Fruit fly (Drosophila melanogaster) whole organism, prepupa: ENCODE results near the gene Nep1.
A peak's percentile ranks its signal among the peaks of the same experiment; 100 is the strongest.

Experiments
- Blimp-1 ChIP-seq: fragments of 200-800 bp; sonication (Bioruptor generic); optimal IDR thresholded peaks from 3 replicates; lab custom pipeline; 2017; ENCODE audit warnings: missing biosample characterization, missing genetic modification characterization, mild to moderate bottlenecking, moderate library complexity, missing genetic modification reagents
- CG10631 ChIP-seq: fragments of 200-800 bp; sonication (Bioruptor generic); optimal IDR thresholded peaks from 2 replicates; lab custom pipeline; 2016; ENCODE audit warnings: missing biosample characterization, missing genetic modification characterization
- CG10669 ChIP-seq: fragments of 200-800 bp; sonication (Bioruptor generic); optimal IDR thresholded peaks from 3 replicates; lab custom pipeline; 2018; ENCODE audit warnings: missing biosample characterization, mild to moderate bottlenecking, missing genetic modification characterization, moderate library complexity
- CG11294 ChIP-seq: fragments of 200-800 bp; sonication (Bioruptor generic); IDR thresholded peaks from 2 replicates; pipeline ENCODE4 v1.3.6; 2022; ENCODE audit warnings: missing biosample characterization, missing genetic modification characterization
- CG11762 ChIP-seq: fragments of 200-800 bp; sonication (Bioruptor generic); optimal IDR thresholded peaks from 3 replicates; lab custom pipeline; 2016; ENCODE audit warnings: missing biosample characterization, missing genetic modification characterization; ENCODE audit not compliant: insufficient read depth
- CG11902 ChIP-seq: fragments of 200-800 bp; sonication (Bioruptor generic); optimal IDR thresholded peaks from 3 replicates; lab custom pipeline; 2016; ENCODE audit warnings: missing biosample characterization, missing genetic modification characterization
- CG15336 ChIP-seq: fragments of 200-800 bp; sonication (Bioruptor generic); IDR thresholded peaks from 2 replicates; pipeline ENCODE4 v1.3.6; 2022; ENCODE audit warnings: missing biosample characterization, missing genetic modification characterization
- CG1621 ChIP-seq: fragments of 200-800 bp; sonication (Bioruptor generic); optimal IDR thresholded peaks from 3 replicates; lab custom pipeline; 2018; ENCODE audit warnings: missing biosample characterization, mild to moderate bottlenecking, missing genetic modification characterization
- CG3032 ChIP-seq: fragments of 200-800 bp; optimal IDR thresholded peaks from 2 replicates; lab custom pipeline; 2019; ENCODE audit warnings: missing biosample characterization, mild to moderate bottlenecking, missing genetic modification characterization, moderate library complexity
- CG31627 ChIP-seq: fragments of 200-800 bp; sonication (Bioruptor generic); optimal IDR thresholded peaks from 3 replicates; lab custom pipeline; 2016; ENCODE audit warnings: missing biosample characterization, missing genetic modification characterization
- CG32006 ChIP-seq: fragments of 200-800 bp; sonication (Bioruptor generic); optimal IDR thresholded peaks from 3 replicates; lab custom pipeline; 2017; ENCODE audit warnings: missing biosample characterization, mild to moderate bottlenecking, missing genetic modification characterization
- CG34406 ChIP-seq: fragments of 200-800 bp; sonication (Bioruptor generic); optimal IDR thresholded peaks from 3 replicates; lab custom pipeline; 2016; ENCODE audit warnings: missing biosample characterization, missing genetic modification characterization
- CG3919 ChIP-seq: fragments of 200-800 bp; sonication (Bioruptor generic); optimal IDR thresholded peaks from 3 replicates; lab custom pipeline; 2016; ENCODE audit warnings: missing biosample characterization, missing genetic modification characterization
- CG4318 ChIP-seq: fragments of 200-800 bp; sonication (Bioruptor generic); optimal IDR thresholded peaks from 3 replicates; lab custom pipeline; 2017; ENCODE audit warnings: missing biosample characterization, mild to moderate bottlenecking, missing genetic modification characterization
- CG6163 ChIP-seq: fragments of 200-800 bp; sonication (Bioruptor generic); IDR thresholded peaks from 3 replicates; pipeline ENCODE4 v1.3.6; 2022; ENCODE audit warnings: missing biosample characterization, missing genetic modification characterization
- CG6276 ChIP-seq: fragments of 200-800 bp; sonication (Bioruptor generic); optimal IDR thresholded peaks from 2 replicates; lab custom pipeline; 2017; ENCODE audit warnings: missing biosample characterization, mild to moderate bottlenecking, missing genetic modification characterization
- CG6792 ChIP-seq: fragments of 200-800 bp; sonication (Bioruptor generic); optimal IDR thresholded peaks from 3 replicates; lab custom pipeline; 2016; ENCODE audit warnings: missing biosample characterization, missing genetic modification characterization
- CG6808 ChIP-seq: fragments of 200-800 bp; sonication (Bioruptor generic); optimal IDR thresholded peaks from 3 replicates; lab custom pipeline; 2017; ENCODE audit warnings: missing biosample characterization, missing genetic modification characterization, mild to moderate bottlenecking, moderate library complexity, missing genetic modification reagents
- CG6854 ChIP-seq: fragments of 200-800 bp; sonication (Bioruptor generic); optimal IDR thresholded peaks from 2 replicates; lab custom pipeline; 2017; ENCODE audit warnings: missing biosample characterization, mild to moderate bottlenecking, missing genetic modification characterization
- CG7368 ChIP-seq: fragments of 200-800 bp; sonication (Bioruptor generic); optimal IDR thresholded peaks from 3 replicates; lab custom pipeline; 2016; ENCODE audit warnings: missing biosample characterization, missing genetic modification characterization
- CG8319 ChIP-seq: fragments of 200-800 bp; sonication (Bioruptor generic); optimal IDR thresholded peaks from 3 replicates; lab custom pipeline; 2016; ENCODE audit warnings: missing biosample characterization, missing genetic modification characterization
- Eip75B ChIP-seq: fragments of 200-800 bp; sonication (Bioruptor generic); optimal IDR thresholded peaks from 3 replicates; lab custom pipeline; 2016; ENCODE audit warnings: missing biosample characterization, missing genetic modification characterization
- Eip78C ChIP-seq: fragments of 200-800 bp; sonication (Bioruptor generic); peaks from one replicate; lab custom pipeline; 2016; ENCODE audit warnings: missing biosample characterization, missing genetic modification characterization
- Eip93F ChIP-seq: fragments of 200-800 bp; sonication (Bioruptor generic); optimal IDR thresholded peaks from 2 replicates; lab custom pipeline; 2016; ENCODE audit warnings: missing biosample characterization, mild to moderate bottlenecking, missing genetic modification characterization
- Ets21C ChIP-seq: fragments of 200-800 bp; sonication (Bioruptor generic); optimal IDR thresholded peaks from 3 replicates; lab custom pipeline; 2016; ENCODE audit warnings: missing biosample characterization, missing genetic modification characterization
- Ets96B ChIP-seq: fragments of 200-800 bp; optimal IDR thresholded peaks from 2 replicates; lab custom pipeline; 2019; ENCODE audit warnings: missing biosample characterization, mild to moderate bottlenecking, missing genetic modification characterization, moderate library complexity
- Hr38 ChIP-seq: sonication (Bioruptor generic); optimal IDR thresholded peaks from 2 replicates; lab custom pipeline; 2016; ENCODE audit warnings: missing biosample characterization, missing genetic modification characterization
- Hr39 ChIP-seq: fragments of 200-800 bp; sonication (Bioruptor generic); optimal IDR thresholded peaks from 2 replicates; lab custom pipeline; 2016; ENCODE audit warnings: missing biosample characterization, missing genetic modification characterization
- Hr4 ChIP-seq: fragments of 200-800 bp; sonication (Bioruptor generic); optimal IDR thresholded peaks from 3 replicates; lab custom pipeline; 2016; ENCODE audit warnings: missing biosample characterization, missing genetic modification characterization
- Lpt ChIP-seq: fragments of 200-800 bp; sonication (Bioruptor generic); optimal IDR thresholded peaks from 3 replicates; lab custom pipeline; 2016; ENCODE audit warnings: missing biosample characterization, missing genetic modification characterization
- Met ChIP-seq: fragments of 200-800 bp; sonication (Bioruptor generic); optimal IDR thresholded peaks from 3 replicates; lab custom pipeline; 2016; ENCODE audit warnings: missing biosample characterization, missing genetic modification characterization
- OdsH ChIP-seq: fragments of 200-800 bp; sonication (Bioruptor generic); optimal IDR thresholded peaks from 3 replicates; lab custom pipeline; 2016; ENCODE audit warnings: missing biosample characterization, missing genetic modification characterization
- Sox102F ChIP-seq: fragments of 200-800 bp; sonication (Bioruptor generic); optimal IDR thresholded peaks from 2 replicates; lab custom pipeline; 2016; ENCODE audit warnings: missing biosample characterization, mild to moderate bottlenecking, missing genetic modification characterization
- Sox14 ChIP-seq: fragments of 200-800 bp; sonication (Bioruptor generic); optimal IDR thresholded peaks from 3 replicates; lab custom pipeline; 2016; ENCODE audit warnings: missing biosample characterization, missing genetic modification characterization
- Sox15 ChIP-seq: fragments of 200-800 bp; sonication (Bioruptor generic); optimal IDR thresholded peaks from 3 replicates; lab custom pipeline; 2016; ENCODE audit warnings: missing biosample characterization, missing genetic modification characterization
- achi ChIP-seq: fragments of 200-800 bp; sonication (Bioruptor generic); optimal IDR thresholded peaks from 3 replicates; lab custom pipeline; 2016; ENCODE audit warnings: missing biosample characterization, missing genetic modification characterization
- acj6 ChIP-seq: fragments of 200-800 bp; sonication (Bioruptor generic); optimal IDR thresholded peaks from 3 replicates; lab custom pipeline; 2016; ENCODE audit warnings: missing biosample characterization, missing genetic modification characterization
- dac ChIP-seq: fragments of 200-800 bp; sonication (Bioruptor generic); optimal IDR thresholded peaks from 2 replicates; lab custom pipeline; 2017; ENCODE audit warnings: missing biosample characterization, mild to moderate bottlenecking, missing genetic modification characterization
- dsx ChIP-seq: fragments of 200-800 bp; optimal IDR thresholded peaks from 3 replicates; lab custom pipeline; 2019; ENCODE audit warnings: missing biosample characterization, mild to moderate bottlenecking, missing genetic modification characterization, moderate library complexity; ENCODE audit not compliant: poor library complexity, severe bottlenecking
- eg ChIP-seq: fragments of 200-800 bp; sonication (Bioruptor generic); IDR thresholded peaks from 3 replicates; pipeline ENCODE4 v1.3.6; 2022; ENCODE audit warnings: missing biosample characterization, missing genetic modification characterization
- esn ChIP-seq: fragments of 200-800 bp; sonication (Bioruptor generic); optimal IDR thresholded peaks from 2 replicates; lab custom pipeline; 2016; ENCODE audit warnings: missing biosample characterization, mild to moderate bottlenecking, missing genetic modification characterization, moderate library complexity
- fd59A ChIP-seq: fragments of 200-800 bp; sonication (Bioruptor generic); optimal IDR thresholded peaks from 2 replicates; lab custom pipeline; 2017; ENCODE audit warnings: missing biosample characterization, mild to moderate bottlenecking, missing genetic modification characterization, missing genetic modification reagents
- fd85E ChIP-seq: fragments of 200-800 bp; sonication (Bioruptor generic); optimal IDR thresholded peaks from 3 replicates; lab custom pipeline; 2016; ENCODE audit warnings: missing biosample characterization, missing genetic modification characterization
- fkh ChIP-seq: fragments of 200-800 bp; sonication (Bioruptor generic); optimal IDR thresholded peaks from 3 replicates; lab custom pipeline; 2017; ENCODE audit warnings: missing biosample characterization, mild to moderate bottlenecking, missing genetic modification characterization, moderate library complexity
- net ChIP-seq: fragments of 200-800 bp; sonication (Bioruptor generic); optimal IDR thresholded peaks from 3 replicates; lab custom pipeline; 2016; ENCODE audit warnings: missing biosample characterization, missing genetic modification characterization
- pdm3 ChIP-seq: fragments of 200-800 bp; sonication (Bioruptor generic); optimal IDR thresholded peaks from 3 replicates; lab custom pipeline; 2016; ENCODE audit warnings: missing biosample characterization, missing genetic modification characterization
- salr ChIP-seq, 2 experiments: fragments of 200-800 bp; sonication (Bioruptor generic); optimal IDR thresholded peaks; 3 replicates each; lab custom pipeline; 2016 to 2018; ENCODE audit warnings: missing biosample characterization in 2 of 2, missing genetic modification characterization in 2 of 2, mild to moderate bottlenecking in 1 of 2
- spab ChIP-seq: fragments of 200-800 bp; sonication (Bioruptor generic); optimal IDR thresholded peaks from 2 replicates; lab custom pipeline; 2017; ENCODE audit warnings: missing biosample characterization, mild to moderate bottlenecking, missing genetic modification characterization, missing genetic modification reagents
- ss ChIP-seq, 2 experiments: fragments of 200-800 bp; sonication (Bioruptor generic); optimal IDR thresholded peaks; 2 replicates in 1 of 2; 3 replicates in 1 of 2; lab custom pipeline; 2017 to 2018; ENCODE audit warnings: mild to moderate bottlenecking in 2 of 2, missing biosample characterization in 2 of 2, missing genetic modification characterization in 2 of 2, moderate library complexity in 1 of 2
- topi ChIP-seq: fragments of 200-800 bp; sonication (Bioruptor generic); optimal IDR thresholded peaks from 3 replicates; lab custom pipeline; 2016; ENCODE audit warnings: missing biosample characterization, missing genetic modification characterization
- vri ChIP-seq: fragments of 200-800 bp; sonication (Bioruptor generic); optimal IDR thresholded peaks from 3 replicates; lab custom pipeline; 2016; ENCODE audit warnings: missing biosample characterization, mild to moderate bottlenecking, missing genetic modification characterization

The Nep1 gene

DNA sequence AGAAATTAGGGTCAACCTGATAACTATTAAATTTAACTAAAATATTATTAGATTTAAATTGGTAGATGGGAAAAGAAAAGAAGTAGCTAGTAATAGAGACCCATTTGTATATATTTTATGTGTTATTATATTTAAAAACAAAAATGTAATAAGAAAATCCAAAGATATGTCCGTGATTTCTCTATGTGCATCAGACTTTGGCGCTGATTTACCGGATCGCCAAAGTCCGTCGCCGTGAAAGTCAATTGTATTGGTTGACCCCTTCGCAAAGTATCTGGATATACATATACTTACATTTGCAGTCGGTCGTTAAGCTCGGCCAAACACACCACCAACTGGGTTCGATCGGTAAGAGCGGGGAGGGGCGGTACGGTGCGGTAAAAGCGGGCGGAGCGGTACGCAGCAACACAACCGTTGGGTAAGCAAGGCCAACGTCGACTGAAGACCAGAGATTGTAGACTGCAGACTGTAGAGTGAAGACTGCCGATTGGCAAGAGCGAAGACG, 13.9 kb upstream of the Nep1 start:
- peak in 1 of 2 experiments; percentile 75 for TF ChIP-seq salr (GFP tag; optimal IDR thresholded peaks at IDR 0.05; lab: Kevin White, UChicago)
- TF ChIP-seq Sox14 = no peak
- TF ChIP-seq CG6854 (GFP tag; lab: Kevin White, UChicago) = no peak
- TF ChIP-seq fd85E (GFP tag; lab: Kevin White, UChicago) = no peak
- TF ChIP-seq CG8319 = peak; percentile 30
- TF ChIP-seq Eip93F (GFP tag; lab: Kevin White, UChicago) = no peak
- peak; percentile 78 for TF ChIP-seq CG6792 (GFP tag; lab: Kevin White, UChicago)
- TF ChIP-seq Eip78C = peak; percentile 94
- TF ChIP-seq Hr39 = no peak
- peak; percentile 82 for TF ChIP-seq achi (GFP tag; lab: Kevin White, UChicago)
- TF ChIP-seq esn (GFP tag; lab: Kevin White, UChicago) = peak; percentile 52
- peak; percentile 23 for TF ChIP-seq CG7368
- peak; percentile 73 for TF ChIP-seq OdsH
- peak; percentile 63 for TF ChIP-seq CG3032 (tag; lab: Kevin White, UChicago)
- peak; percentile 43 for TF ChIP-seq CG6808 (GFP tag; lab: Kevin White, UChicago)
- TF ChIP-seq Sox102F = peak; percentile 21
- peak; percentile 54 for TF ChIP-seq dac (GFP tag; lab: Kevin White, UChicago)
- no peak for TF ChIP-seq fkh (GFP tag; lab: Kevin White, UChicago)
- TF ChIP-seq CG6276 (GFP tag; lab: Kevin White, UChicago) = peak; percentile 81
- TF ChIP-seq Ets21C (GFP tag; lab: Kevin White, UChicago) = no peak
- 0 out of 2 replicates have a peak, but pooled peaks have one; percentile 23 for TF ChIP-seq CG11294 (GFP tag; lab: Robert Waterston, UW)
- peak; percentile 83 for TF ChIP-seq eg (GFP tag; lab: Robert Waterston, UW)
- peak; percentile 87 for TF ChIP-seq Blimp-1 (GFP tag; lab: Kevin White, UChicago)
- peak; percentile 51 for TF ChIP-seq fd59A (GFP tag; lab: Kevin White, UChicago)
- TF ChIP-seq CG31627 (GFP tag; lab: Kevin White, UChicago) = peak; percentile 12
- peak; percentile 42 to 64 for TF ChIP-seq ss (GFP tag; optimal IDR thresholded peaks at IDR 0.05; lab: Kevin White, UChicago)
- TF ChIP-seq CG34406 (GFP tag; lab: Kevin White, UChicago) = peak; percentile 83
- TF ChIP-seq Ets96B = peak; percentile 55
- TF ChIP-seq CG1621 (tag; lab: Kevin White, UChicago) = no peak
- peak; percentile 13 for TF ChIP-seq CG11902
- TF ChIP-seq topi (GFP tag; lab: Kevin White, UChicago) = peak; percentile 34
- TF ChIP-seq CG11762 = peak; percentile 65
- peak; percentile 80 for TF ChIP-seq CG10631 (GFP tag; lab: Kevin White, UChicago)
- TF ChIP-seq acj6 (GFP tag; lab: Kevin White, UChicago) = peak; percentile 77
- peak; percentile 69 for TF ChIP-seq net (GFP tag; lab: Kevin White, UChicago)
- peak; percentile 73 for TF ChIP-seq CG6163
- TF ChIP-seq pdm3 (GFP tag; lab: Kevin White, UChicago) = peak; percentile 69
- TF ChIP-seq vri = no peak
- TF ChIP-seq CG3919 = peak; percentile 74
- TF ChIP-seq Hr38 (GFP tag; lab: Kevin White, UChicago) = no peak
- peak; percentile 11 for TF ChIP-seq Met (GFP tag; lab: Kevin White, UChicago)
- peak; percentile 24 for TF ChIP-seq spab (GFP tag; lab: Kevin White, UChicago)
- peak; percentile 49 for TF ChIP-seq dsx (GFP tag; lab: Kevin White, UChicago)
- peak; percentile 32 for TF ChIP-seq Eip75B
- TF ChIP-seq CG15336 (GFP tag; lab: Robert Waterston, UW) = peak; percentile 94
- peak; percentile 89 for TF ChIP-seq Lpt (GFP tag; lab: Kevin White, UChicago)
- peak; percentile 59 for TF ChIP-seq Sox15 (GFP tag; lab: Kevin White, UChicago)
- TF ChIP-seq CG4318 (GFP tag; lab: Kevin White, UChicago) = peak; percentile 79
- peak; percentile 82 for TF ChIP-seq Hr4
- TF ChIP-seq CG10669 (GFP tag; lab: Kevin White, UChicago) = peak; percentile 41
- TF ChIP-seq CG32006 (GFP tag; lab: Kevin White, UChicago) = peak; percentile 92
